Fruit fly (Drosophila melanogaster): ENCODE results near the gene jus.

- no peak for TF ChIP-seq psq (GFP tag; optimal IDR thresholded peaks at IDR 0.05)
- no peak for TF ChIP-seq usp (GFP tag; optimal IDR thresholded peaks at IDR 0.05)
- TF ChIP-seq GATAd (GFP tag; optimal IDR thresholded peaks at IDR 0.05) = no peak
- no peak for TF ChIP-seq Rel (GFP tag; optimal IDR thresholded peaks at IDR 0.05)
- TF ChIP-seq Rel (tag; optimal IDR thresholded peaks at IDR 0.05) = no peak
- no peak for TF ChIP-seq pan (optimal IDR thresholded peaks at IDR 0.05)
- no peak for TF ChIP-seq sage (GFP tag; optimal IDR thresholded peaks at IDR 0.05)
- TF ChIP-seq Abd-B (GFP tag; optimal IDR thresholded peaks at IDR 0.05) = no peak
Measured at dm6 chr3R:29202418-29202817, 7.6 kb upstream of the jus start, which contains the start of gene Mesh1.

Data from whole organism, wandering third instar larva.